Worm (Caenorhabditis elegans) whole organism, young adult: ENCODE data around the gene gsp-1.
A peak's percentile ranks its signal among the peaks of the same experiment; 100 is the strongest.

Experiments
- ama-1 ChIP-seq, 3 experiments: fragments of 150-350 bp in 1 of 3; sonication (generic microtip) in 2 of 3; optimal IDR thresholded peaks; 2 replicates each; lab custom pipeline; 2014 to 2018; ENCODE audit warnings: missing biosample characterization in 2 of 3, missing genetic modification characterization in 2 of 3, missing genetic modification reagents in 2 of 3
- attf-6 ChIP-seq: fragments of 200-800 bp; sonication (Bioruptor generic); IDR thresholded peaks from 2 replicates; pipeline ENCODE4 v1.3.6; 2022; ENCODE audit warnings: missing genetic modification reagents, missing genetic modification characterization, missing compliant biosample characterization
- ceh-91 ChIP-seq: fragments of 200-800 bp; sonication (Bioruptor generic); IDR thresholded peaks from 2 replicates; pipeline ENCODE4 v1.3.6; 2022; ENCODE audit warnings: missing genetic modification reagents, missing genetic modification characterization, missing compliant biosample characterization
- die-1 ChIP-seq: sonication (generic microtip); optimal IDR thresholded peaks from 2 replicates; lab custom pipeline; 2016; ENCODE audit warnings: missing genotype, mild to moderate bottlenecking, missing genetic modification characterization, missing compliant biosample characterization
- dpff-1 ChIP-seq: sonication (generic microtip); optimal IDR thresholded peaks from 2 replicates; lab custom pipeline; 2017; ENCODE audit warnings: mild to moderate bottlenecking, missing genetic modification characterization, missing compliant biosample characterization
- dpl-1 ChIP-seq: fragments of 150-350 bp; optimal IDR thresholded peaks from 2 replicates; lab custom pipeline; 2014; ENCODE audit warnings: missing biosample characterization, missing genetic modification reagents, missing genetic modification characterization
- him-1 ChIP-seq: sonication (generic microtip); optimal IDR thresholded peaks from 2 replicates; lab custom pipeline; 2016; ENCODE audit warnings: missing genotype, missing genetic modification reagents, missing genetic modification characterization, missing compliant biosample characterization
- hsf-1 ChIP-seq: fragments of 200-800 bp; sonication (Bioruptor generic); IDR thresholded peaks from 2 replicates; pipeline ENCODE4 v1.3.6; 2022; ENCODE audit warnings: missing genetic modification reagents, missing genetic modification characterization, missing compliant biosample characterization
- let-526 ChIP-seq: fragments of 200-800 bp; sonication (Bioruptor generic); IDR thresholded peaks from 2 replicates; pipeline ENCODE4 v1.3.6; 2022; ENCODE audit warnings: missing genetic modification reagents, missing genetic modification characterization, missing compliant biosample characterization
- lin-35 ChIP-seq, 3 experiments: fragments of 150-350 bp in 2 of 3; sonication (generic microtip) in 1 of 3; optimal IDR thresholded peaks; 2 replicates each; lab custom pipeline; 2014 to 2018; ENCODE audit warnings: missing biosample characterization in 3 of 3, missing genetic modification characterization in 3 of 3, missing genetic modification reagents in 3 of 3
- nhr-80 ChIP-seq: sonication (generic microtip); optimal IDR thresholded peaks from 2 replicates; lab custom pipeline; 2016; ENCODE audit warnings: missing genetic modification characterization, missing compliant biosample characterization
- sea-2 ChIP-seq: fragments of 200-800 bp; sonication (Bioruptor generic); IDR thresholded peaks from 2 replicates; pipeline ENCODE4 v1.3.6; 2022; ENCODE audit warnings: missing genetic modification characterization, missing compliant biosample characterization
- snpc-4 ChIP-seq, 5 experiments: fragments of 150-350 bp in 1 of 5; sonication (generic microtip) in 4 of 5; optimal IDR thresholded peaks; 2 replicates each; lab custom pipeline; 2014 to 2018; ENCODE audit warnings: missing genetic modification characterization in 5 of 5, missing biosample characterization in 3 of 5, antibody characterized with exemption in 2 of 5, mild to moderate bottlenecking in 2 of 5, missing compliant biosample characterization in 2 of 5, missing genotype in 2 of 5, moderate library complexity in 2 of 5, missing genetic modification reagents in 1 of 5

DNA sequence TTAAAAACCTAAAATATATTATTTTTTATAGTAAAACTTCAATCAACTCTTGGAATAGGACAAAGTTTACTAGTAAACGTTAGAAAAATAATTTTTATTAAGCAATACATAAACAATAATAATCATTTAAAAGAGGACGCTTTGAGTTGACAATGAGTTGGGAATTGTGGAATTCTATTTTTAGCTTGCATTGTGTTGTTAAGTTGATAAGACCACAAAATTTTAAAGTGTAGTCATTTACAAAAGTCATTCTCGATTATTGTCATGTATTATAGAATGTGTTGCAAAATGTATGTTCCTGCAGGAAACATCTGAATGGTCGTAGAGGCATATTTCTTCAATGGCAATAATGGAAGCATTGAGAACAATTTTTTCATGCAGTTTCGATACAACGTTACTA, 28.8 kb downstream of the gsp-1 start:
- TF ChIP-seq ama-1 (optimal IDR thresholded peaks at IDR 0.05; lab: Kevin White, UChicago): no peak
- no peak for TF ChIP-seq ama-1 (GFP tag; optimal IDR thresholded peaks at IDR 0.05; lab: Kevin White, UChicago)
- no peak for TF ChIP-seq sea-2 (GFP tag; lab: Robert Waterston, UW)
- no peak for TF ChIP-seq let-526
- TF ChIP-seq lin-35 (GFP tag; optimal IDR thresholded peaks at IDR 0.05; lab: Kevin White, UChicago): no peak
- no peak for TF ChIP-seq dpl-1 (GFP tag; lab: Kevin White, UChicago)
- TF ChIP-seq attf-6 (GFP tag; lab: Robert Waterston, UW): no peak
- no peak for TF ChIP-seq dpff-1
- no peak for TF ChIP-seq ceh-91 (GFP tag; lab: Robert Waterston, UW)
- no peak for TF ChIP-seq hsf-1 (GFP tag; lab: Robert Waterston, UW)
- TF ChIP-seq him-1 (tag; lab: Kevin White, UChicago): no peak
- TF ChIP-seq nhr-80 (tag; lab: Kevin White, UChicago): peak; percentile 1
- TF ChIP-seq die-1 (tag; lab: Kevin White, UChicago): no peak
- TF ChIP-seq snpc-4 (GFP tag; optimal IDR thresholded peaks at IDR 0.05; lab: Kevin White, UChicago): no peak
- no peak for TF ChIP-seq snpc-4 (tag; optimal IDR thresholded peaks at IDR 0.05; lab: Kevin White, UChicago)
